Worm (Caenorhabditis elegans): ENCODE measurements around the gene ndc-80.

DNA sequence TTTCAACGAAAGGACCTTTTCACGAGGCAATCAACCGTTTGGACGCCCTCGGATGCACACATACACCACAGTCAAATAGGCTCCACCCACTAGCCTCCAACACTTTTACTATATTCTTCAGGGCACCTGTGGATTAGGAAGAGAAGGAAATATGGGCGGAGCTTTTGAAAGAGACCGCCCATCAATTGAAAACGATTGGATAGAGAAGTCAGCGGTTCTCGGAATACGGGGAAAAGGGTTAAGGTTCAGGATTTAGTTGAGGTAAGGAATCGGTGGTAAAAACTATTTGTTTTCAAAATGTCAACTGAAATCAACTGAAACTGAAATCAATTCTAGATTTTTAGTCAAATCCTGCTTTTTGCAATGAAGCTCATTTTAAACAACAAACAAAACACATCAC lies 24.5 kb downstream of the ndc-80 start, which contains the start of gene egl-38:
- TF ChIP-seq snpc-4 (tag; optimal IDR thresholded peaks at IDR 0.05) = no peak
- TF ChIP-seq unc-62 (GFP tag; optimal IDR thresholded peaks at IDR 0.05) = no peak
- TF ChIP-seq lsy-2 (tag; optimal IDR thresholded peaks at IDR 0.05) = no peak
- TF ChIP-seq lin-13 (GFP tag; optimal IDR thresholded peaks at IDR 0.05) = no peak
- TF ChIP-seq lin-39 (tag; optimal IDR thresholded peaks at IDR 0.05) = no peak
- no peak for TF ChIP-seq nhr-23 (tag; optimal IDR thresholded peaks at IDR 0.05)
- no peak for TF ChIP-seq nhr-6 (tag; optimal IDR thresholded peaks at IDR 0.05)
- TF ChIP-seq mdl-1 (tag; optimal IDR thresholded peaks at IDR 0.05) = no peak

All from whole organism, L2 larva.